Worm (Caenorhabditis elegans) whole organism, L4/young adult: ENCODE results near the gene F22E5.7.

ENCODE experiments used
- W03F9.2 ChIP-seq: fragments of 150-350 bp; optimal IDR thresholded peaks from 2 replicates; lab custom pipeline; 2014; ENCODE audit warnings: missing biosample characterization, missing genetic modification characterization
- dao-5 ChIP-seq: sonication (generic microtip); optimal IDR thresholded peaks from 2 replicates; lab custom pipeline; 2016; ENCODE audit warnings: missing genotype, missing genetic modification characterization, moderate library complexity, missing compliant biosample characterization
- him-1 ChIP-seq: sonication (generic microtip); optimal IDR thresholded peaks from 2 replicates; lab custom pipeline; 2016; ENCODE audit warnings: missing genotype, missing genetic modification reagents, missing genetic modification characterization, missing compliant biosample characterization

- TF ChIP-seq him-1 (tag; lab: Kevin White, UChicago) (no peak), W03F9.2 (tag; lab: Kevin White, UChicago) (no peak), dao-5 (tag; lab: Kevin White, UChicago) (no peak)
Observed at ce11 chrII:2644498-2644897, 2.6 kb downstream of the F22E5.7 start, which contains the start of gene F22E5.11.
